3 worm cellular contexts compared by ENCODE assay signal in the genomic region with DNA sequence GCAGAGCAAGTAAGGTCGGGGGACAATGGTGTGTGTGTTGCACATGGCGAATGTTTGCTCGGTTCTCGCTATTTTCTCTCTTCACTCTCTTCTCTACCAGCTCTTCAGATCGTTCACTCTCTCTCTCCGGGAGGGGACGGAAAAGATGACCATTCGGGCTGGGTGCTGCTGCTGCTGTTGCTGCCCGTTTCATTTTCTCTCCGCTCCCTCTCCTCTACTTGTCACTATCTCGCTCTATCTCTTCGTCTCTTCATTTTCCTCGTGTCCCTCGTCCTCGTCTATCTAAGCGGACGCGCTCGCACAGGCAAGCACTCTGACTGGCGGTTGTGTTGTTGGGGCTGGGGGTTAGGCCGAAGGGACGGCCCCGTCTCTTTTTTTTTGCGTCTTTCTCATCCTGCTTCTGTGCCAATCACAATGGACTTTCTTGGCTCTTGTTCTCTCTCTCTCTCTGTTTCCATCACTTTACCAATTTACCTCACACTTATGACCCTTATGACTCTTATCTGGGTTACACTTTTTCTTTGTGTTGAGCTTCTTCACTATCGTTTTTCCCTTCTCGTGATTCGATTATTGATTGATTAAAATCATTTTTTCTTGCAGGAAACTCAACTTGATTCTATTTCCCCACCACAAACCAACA.
TF ChIP-seq lines count a peak whose summit lies in the region.

A gene (plus strand): TSS at position 601 of the 640 bp plus-strand sequence.
A gene (plus strand): TSS at position 601 of the 640 bp plus-strand sequence.

TF ChIP-seq in whole organism, L2 larva, 48 proteins besides CTCF, POLR2A, EP300 and RAD21 (continued from another document):
- TF ChIP-seq C34F6.9 (tag; optimal IDR thresholded peaks at IDR 0.05; lab: Kevin White, UChicago) (peak; percentile 83), nhr-6 (tag; optimal IDR thresholded peaks at IDR 0.05; lab: Kevin White, UChicago) (no peak), ztf-4 (tag; optimal IDR thresholded peaks at IDR 0.05; lab: Kevin White, UChicago) (peak; percentile 44), elt-3 (tag; optimal IDR thresholded peaks at IDR 0.05; lab: Kevin White, UChicago) (no peak), sma-3 (GFP tag; optimal IDR thresholded peaks at IDR 0.05; lab: Kevin White, UChicago) (peak; percentile 14), nhr-11 (tag; optimal IDR thresholded peaks at IDR 0.05; lab: Kevin White, UChicago) (no peak), lin-13 (GFP tag; optimal IDR thresholded peaks at IDR 0.05; lab: Kevin White, UChicago) (no peak), nhr-21 (tag; optimal IDR thresholded peaks at IDR 0.05; lab: Kevin White, UChicago) (no peak), gmeb-1 (tag; optimal IDR thresholded peaks at IDR 0.05; lab: Kevin White, UChicago) (peak; percentile 30), mab-5 (tag; optimal IDR thresholded peaks at IDR 0.05; lab: Kevin White, UChicago) (peak; percentile 39), ZK546.5 (tag; optimal IDR thresholded peaks at IDR 0.05; lab: Kevin White, UChicago) (no peak), lin-39 (tag; optimal IDR thresholded peaks at IDR 0.05; lab: Kevin White, UChicago) (no peak), aly-2 (tag; optimal IDR thresholded peaks at IDR 0.05; lab: Kevin White, UChicago) (no peak), R02D3.7 (tag; optimal IDR thresholded peaks at IDR 0.05; lab: Kevin White, UChicago) (no peak), nhr-237 (tag; optimal IDR thresholded peaks at IDR 0.05; lab: Kevin White, UChicago) (no peak), Y55F3AM.14 (GFP tag; optimal IDR thresholded peaks at IDR 0.05; lab: Kevin White, UChicago) (no peak), sem-4 (tag; optimal IDR thresholded peaks at IDR 0.05; lab: Kevin White, UChicago) (peak; percentile 35), ztf-1 (GFP tag; conservative IDR thresholded peaks at IDR 0.05; lab: Robert Waterston, UW) (no peak), lin-11 (tag; optimal IDR thresholded peaks at IDR 0.05; lab: Kevin White, UChicago) (peak; percentile 5), zag-1 (tag; optimal IDR thresholded peaks at IDR 0.05; lab: Kevin White, UChicago) (peak; percentile 62), ztf-11 (tag; optimal IDR thresholded peaks at IDR 0.05; lab: Kevin White, UChicago) (no peak), ama-1 (optimal IDR thresholded peaks at IDR 0.05; lab: Kevin White, UChicago) (no peak), crh-2 (tag; optimal IDR thresholded peaks at IDR 0.05; lab: Kevin White, UChicago) (peak; percentile 25), nhr-10 (tag; optimal IDR thresholded peaks at IDR 0.05; lab: Kevin White, UChicago) (no peak), sma-9 (GFP tag; optimal IDR thresholded peaks at IDR 0.05; lab: Kevin White, UChicago) (peak; percentile 48), sma-9 (tag; optimal IDR thresholded peaks at IDR 0.05; lab: Kevin White, UChicago) (no peak), blmp-1 (tag; optimal IDR thresholded peaks at IDR 0.05; lab: Kevin White, UChicago; ENCODE audit: insufficient read depth) (no peak), mdl-1 (tag; optimal IDR thresholded peaks at IDR 0.05; lab: Kevin White, UChicago) (peak; percentile 10 to 73)

TF ChIP-seq in whole organism, L4 larva, 104 proteins besides CTCF, POLR2A, EP300 and RAD21 (continued from another document and continues in another):
- TF ChIP-seq set-16 (GFP tag; IDR thresholded peaks at IDR 0.05; lab: Robert Waterston, UW) = peak; percentile 89
- no peak for TF ChIP-seq F49E8.2 (tag; optimal IDR thresholded peaks at IDR 0.05; lab: Kevin White, UChicago; ENCODE audit: borderline replicate concordance)
- peak; percentile 53 for TF ChIP-seq nhr-28 (tag; optimal IDR thresholded peaks at IDR 0.05; lab: Kevin White, UChicago)
- TF ChIP-seq T26A8.4 (GFP tag; IDR thresholded peaks at IDR 0.05; lab: Robert Waterston, UW) = peak; percentile 59
- no peak for TF ChIP-seq ama-1 (optimal IDR thresholded peaks at IDR 0.05; lab: Kevin White, UChicago)
- peak; percentile 11 to 27 for TF ChIP-seq daf-16 (GFP tag; optimal IDR thresholded peaks at IDR 0.05; lab: Kevin White, UChicago)
- TF ChIP-seq daf-16 (tag; optimal IDR thresholded peaks at IDR 0.05; lab: Kevin White, UChicago) = peak; percentile 59
- 0 out of 2 replicates have a peak, but pooled peaks have one; percentile 32 for TF ChIP-seq vab-7 (GFP tag; IDR thresholded peaks at IDR 0.05; lab: Robert Waterston, UW)
- peak; percentile 42 for TF ChIP-seq F37D6.2 (tag; optimal IDR thresholded peaks at IDR 0.05; lab: Kevin White, UChicago)
- TF ChIP-seq nhr-6 (tag; optimal IDR thresholded peaks at IDR 0.05; lab: Kevin White, UChicago) = no peak
- TF ChIP-seq skn-1 (tag; optimal IDR thresholded peaks at IDR 0.05; lab: Kevin White, UChicago) = no peak
- TF ChIP-seq lin-39 (tag; optimal IDR thresholded peaks at IDR 0.05; lab: Kevin White, UChicago) = no peak
- TF ChIP-seq madf-5 (GFP tag; IDR thresholded peaks at IDR 0.05; lab: Robert Waterston, UW) = 0 out of 4 replicates have a peak, but pooled peaks of 1 of the 2 experiments have one; percentile 36
- TF ChIP-seq gei-8 (GFP tag; optimal IDR thresholded peaks at IDR 0.05; lab: Kevin White, UChicago) = no peak
- no peak for TF ChIP-seq tag-97 (GFP tag; IDR thresholded peaks at IDR 0.05; lab: Robert Waterston, UW)
- TF ChIP-seq snpc-1.2 (GFP tag; IDR thresholded peaks at IDR 0.05; lab: Robert Waterston, UW) = 0 out of 2 replicates have a peak, but pooled peaks have one; percentile 13
- TF ChIP-seq ceh-20 (GFP tag; IDR thresholded peaks at IDR 0.05; lab: Robert Waterston, UW) = 0 out of 2 replicates have a peak, but pooled peaks have one; percentile 29
- TF ChIP-seq tra-1 (GFP tag; IDR thresholded peaks at IDR 0.05; lab: Robert Waterston, UW) = no peak; the same call in 1 of the 2 replicates
- TF ChIP-seq sdz-12 (GFP tag; optimal IDR thresholded peaks at IDR 0.05; lab: Kevin White, UChicago) = no peak
- no peak for TF ChIP-seq F26F4.8 (GFP tag; conservative IDR thresholded peaks at IDR 0.05; lab: Robert Waterston, UW)
- peak; percentile 16 for TF ChIP-seq ces-1 (GFP tag; optimal IDR thresholded peaks at IDR 0.05; lab: Kevin White, UChicago)
- TF ChIP-seq fkh-10 (GFP tag; optimal IDR thresholded peaks at IDR 0.05; lab: Kevin White, UChicago) = no peak
- TF ChIP-seq mxl-2 (GFP tag; conservative IDR thresholded peaks at IDR 0.05; lab: Robert Waterston, UW) = no peak
- TF ChIP-seq hif-1 (tag; optimal IDR thresholded peaks at IDR 0.05; lab: Kevin White, UChicago) = peak in 1 of 2 experiments; percentile 40
- TF ChIP-seq unc-39 (tag; optimal IDR thresholded peaks at IDR 0.05; lab: Kevin White, UChicago) = no peak
- peak; percentile 74; the same call in 1 of the 2 replicates for TF ChIP-seq egl-43 (GFP tag; IDR thresholded peaks at IDR 0.05; lab: Robert Waterston, UW)
- peak; percentile 37 for TF ChIP-seq spr-1 (tag; optimal IDR thresholded peaks at IDR 0.05; lab: Kevin White, UChicago)
- no peak for TF ChIP-seq arid-1 (GFP tag; conservative IDR thresholded peaks at IDR 0.05; lab: Robert Waterston, UW)
- peak in 1 of 2 experiments; percentile 92 for TF ChIP-seq unc-62 (GFP tag; optimal IDR thresholded peaks at IDR 0.05 in 1 of 2; lab: Kevin White, UChicago)
- TF ChIP-seq unc-62 (tag; optimal IDR thresholded peaks at IDR 0.05; lab: Kevin White, UChicago) = no peak
- peak; percentile 99 for TF ChIP-seq aha-1 (tag; lab: Kevin White, UChicago)
- no peak for TF ChIP-seq zfp-3 (GFP tag; conservative IDR thresholded peaks at IDR 0.05; lab: Robert Waterston, UW)
- TF ChIP-seq daf-12 (tag; optimal IDR thresholded peaks at IDR 0.05; lab: Kevin White, UChicago) = no peak
- TF ChIP-seq T20F7.1 (GFP tag; optimal IDR thresholded peaks at IDR 0.05; lab: Kevin White, UChicago) = no peak
- no peak for TF ChIP-seq fos-1 (tag; optimal IDR thresholded peaks at IDR 0.05; lab: Kevin White, UChicago)
- TF ChIP-seq jun-1 (tag; optimal IDR thresholded peaks at IDR 0.05; lab: Kevin White, UChicago) = no peak
- peak; percentile 72 for TF ChIP-seq hlh-30 (tag; optimal IDR thresholded peaks at IDR 0.05; lab: Kevin White, UChicago; ENCODE audit: insufficient read depth)
- TF ChIP-seq F10B5.3 (tag; optimal IDR thresholded peaks at IDR 0.05; lab: Kevin White, UChicago) = no peak
- TF ChIP-seq lin-38 (GFP tag; IDR thresholded peaks at IDR 0.05; lab: Robert Waterston, UW) = peak; percentile 48
- no peak for TF ChIP-seq Y48G9A.11 (GFP tag; IDR thresholded peaks at IDR 0.05; lab: Robert Waterston, UW)
- peak; percentile 84 for TF ChIP-seq rbr-2 (tag; optimal IDR thresholded peaks at IDR 0.05; lab: Kevin White, UChicago)
- no peak for TF ChIP-seq ceh-44 (GFP tag; IDR thresholded peaks at IDR 0.05; lab: Robert Waterston, UW)
- peak; percentile 77 for TF ChIP-seq mep-1 (tag; optimal IDR thresholded peaks at IDR 0.05; lab: Kevin White, UChicago)
- TF ChIP-seq dmd-8 (GFP tag; IDR thresholded peaks at IDR 0.05; lab: Robert Waterston, UW) = no peak
- peak; percentile 12 to 77 for TF ChIP-seq mdl-1 (tag; optimal IDR thresholded peaks at IDR 0.05; lab: Kevin White, UChicago)
- TF ChIP-seq mes-2 (tag; optimal IDR thresholded peaks at IDR 0.05; lab: Kevin White, UChicago; ENCODE audit: poor library complexity, severe bottlenecking) = peak; percentile 76
- no peak; the same call in 1 of the 2 replicates for TF ChIP-seq madf-9 (GFP tag; conservative IDR thresholded peaks at IDR 0.05; lab: Robert Waterston, UW)
- no peak for TF ChIP-seq nhr-10 (tag; optimal IDR thresholded peaks at IDR 0.05; lab: Kevin White, UChicago)

TF ChIP-seq in whole organism, late embryonic, 69 proteins besides CTCF, POLR2A, EP300 and RAD21 (continued from another document):
- TF ChIP-seq tbx-7 (tag; optimal IDR thresholded peaks at IDR 0.05; lab: Kevin White, UChicago) (no peak), ceh-34 (tag; optimal IDR thresholded peaks at IDR 0.05; lab: Kevin White, UChicago) (peak; percentile 89), K02D7.2 (tag; optimal IDR thresholded peaks at IDR 0.05; lab: Kevin White, UChicago) (no peak), ceh-31 (tag; optimal IDR thresholded peaks at IDR 0.05; lab: Kevin White, UChicago) (peak; percentile 78), pag-3 (tag; optimal IDR thresholded peaks at IDR 0.05; lab: Kevin White, UChicago; ENCODE audit: borderline replicate concordance) (no peak), hlh-13 (GFP tag; optimal IDR thresholded peaks at IDR 0.05; lab: Kevin White, UChicago) (no peak), pax-1 (tag; optimal IDR thresholded peaks at IDR 0.05; lab: Kevin White, UChicago) (no peak), elt-4 (tag; optimal IDR thresholded peaks at IDR 0.05; lab: Kevin White, UChicago) (no peak), ceh-22 (tag; optimal IDR thresholded peaks at IDR 0.05; lab: Kevin White, UChicago) (peak; percentile 5), pros-1 (tag; optimal IDR thresholded peaks at IDR 0.05; lab: Kevin White, UChicago) (peak; percentile 24), ref-2 (tag; optimal IDR thresholded peaks at IDR 0.05; lab: Kevin White, UChicago) (peak; percentile 77), ceh-30 (tag; optimal IDR thresholded peaks at IDR 0.05; lab: Kevin White, UChicago) (no peak), hlh-15 (tag; optimal IDR thresholded peaks at IDR 0.05; lab: Kevin White, UChicago) (no peak), eyg-1 (tag; optimal IDR thresholded peaks at IDR 0.05; lab: Kevin White, UChicago) (no peak), che-1 (tag; optimal IDR thresholded peaks at IDR 0.05; lab: Kevin White, UChicago) (no peak), dve-1 (tag; optimal IDR thresholded peaks at IDR 0.05; lab: Kevin White, UChicago) (peak; percentile 12), ceh-2 (tag; optimal IDR thresholded peaks at IDR 0.05; lab: Kevin White, UChicago) (peak; percentile 42), pat-9 (tag; optimal IDR thresholded peaks at IDR 0.05; lab: Kevin White, UChicago) (no peak), T23F11.4 (GFP tag; optimal IDR thresholded peaks at IDR 0.05; lab: Kevin White, UChicago) (no peak), hlh-8 (tag; optimal IDR thresholded peaks at IDR 0.05; lab: Kevin White, UChicago) (peak; percentile 16), ztf-16 (tag; optimal IDR thresholded peaks at IDR 0.05; lab: Kevin White, UChicago) (peak; percentile 28), ama-1 (optimal IDR thresholded peaks at IDR 0.05; lab: Kevin White, UChicago) (no peak), Y22D7AL.16 (tag; optimal IDR thresholded peaks at IDR 0.05; lab: Kevin White, UChicago) (no peak), fax-1 (tag; optimal IDR thresholded peaks at IDR 0.05; lab: Kevin White, UChicago) (peak; percentile 10), unc-55 (GFP tag; optimal IDR thresholded peaks at IDR 0.05; lab: Kevin White, UChicago) (peak; percentile 90), unc-3 (GFP tag; conservative IDR thresholded peaks at IDR 0.05; lab: Robert Waterston, UW) (no peak), unc-3 (tag; optimal IDR thresholded peaks at IDR 0.05; lab: Kevin White, UChicago) (no peak), unc-42 (tag; optimal IDR thresholded peaks at IDR 0.05; lab: Kevin White, UChicago) (peak; percentile 69), fkh-10 (GFP tag; optimal IDR thresholded peaks at IDR 0.05; lab: Kevin White, UChicago) (no peak), hlh-30 (tag; optimal IDR thresholded peaks at IDR 0.05; lab: Kevin White, UChicago; ENCODE audit: insufficient read depth) (peak; percentile 72), ceh-14 (tag; optimal IDR thresholded peaks at IDR 0.05; lab: Kevin White, UChicago) (peak; percentile 36), nfya-1 (tag; optimal IDR thresholded peaks at IDR 0.05; lab: Kevin White, UChicago) (peak; percentile 85), sox-4 (tag; optimal IDR thresholded peaks at IDR 0.05; lab: Kevin White, UChicago) (no peak), pha-2 (tag; optimal IDR thresholded peaks at IDR 0.05; lab: Kevin White, UChicago) (no peak), ceh-18 (tag; optimal IDR thresholded peaks at IDR 0.05; lab: Kevin White, UChicago) (peak; percentile 78)
